Fruit fly (Drosophila melanogaster) whole organism, pupa: Measurements from ENCODE around the gene CG3071.

Source experiments
- CG13204 ChIP-seq: fragments of 200-800 bp; sonication (Bioruptor generic); optimal IDR thresholded peaks from 2 replicates; lab custom pipeline; 2018; ENCODE audit warnings: missing biosample characterization, mild to moderate bottlenecking, missing genetic modification characterization, moderate library complexity
- CG8301 ChIP-seq: fragments of 200-800 bp; sonication (Bioruptor generic); optimal IDR thresholded peaks from 2 replicates; lab custom pipeline; 2018; ENCODE audit warnings: missing biosample characterization, mild to moderate bottlenecking, missing genetic modification characterization
- Pif1A ChIP-seq: fragments of 200-800 bp; sonication (Bioruptor generic); optimal IDR thresholded peaks from 3 replicates; lab custom pipeline; 2016; ENCODE audit warnings: missing biosample characterization, missing genetic modification characterization

dm6 chrX:2289134-2289533 lies 26.5 kb downstream of the CG3071 start:
- TF ChIP-seq CG8301 = peak; percentile 82
- peak; percentile 91 for TF ChIP-seq Pif1A (GFP tag; lab: Kevin White, UChicago)
- peak; percentile 97 for TF ChIP-seq CG13204 (GFP tag; lab: Kevin White, UChicago)
